Worm (Caenorhabditis elegans) whole organism, young adult: ENCODE data around the gene hpo-9.

Experiments
- B0019.2 ChIP-seq: fragments of 200-800 bp; sonication (Bioruptor generic); conservative IDR thresholded peaks from 2 replicates; pipeline ENCODE4 v1.3.6; 2022; ENCODE audit warnings: missing genetic modification reagents, missing genetic modification characterization, missing compliant biosample characterization
- Y53G8AR.9 ChIP-seq: fragments of 200-800 bp; sonication (Bioruptor generic); conservative IDR thresholded peaks from 2 replicates; pipeline ENCODE4 v1.3.6; 2022; ENCODE audit warnings: missing genetic modification reagents, missing genetic modification characterization, missing compliant biosample characterization
- ama-1 ChIP-seq, 3 experiments: fragments of 150-350 bp in 1 of 3; sonication (generic microtip) in 2 of 3; optimal IDR thresholded peaks; 2 replicates each; lab custom pipeline; 2014 to 2018; ENCODE audit warnings: missing biosample characterization in 2 of 3, missing genetic modification characterization in 2 of 3, missing genetic modification reagents in 2 of 3
- aptf-3 ChIP-seq: fragments of 200-800 bp; sonication (Bioruptor generic); IDR thresholded peaks from 2 replicates; pipeline ENCODE4 v1.3.6; 2022; ENCODE audit warnings: missing genetic modification characterization, missing compliant biosample characterization
- bed-1 ChIP-seq: fragments of 200-800 bp; sonication (Bioruptor generic); IDR thresholded peaks from 2 replicates; pipeline ENCODE4 v1.3.6; 2022; ENCODE audit warnings: missing genetic modification reagents, missing genetic modification characterization, missing compliant biosample characterization
- ceh-79 ChIP-seq: sonication (generic microtip); optimal IDR thresholded peaks from 2 replicates; lab custom pipeline; 2017; ENCODE audit warnings: mild to moderate bottlenecking, missing genetic modification characterization, missing compliant biosample characterization
- chd-7 ChIP-seq: sonication (generic microtip); optimal IDR thresholded peaks from 2 replicates; lab custom pipeline; 2016; ENCODE audit warnings: mild to moderate bottlenecking, missing genetic modification characterization, moderate library complexity, missing compliant biosample characterization
- nhr-80 ChIP-seq: sonication (generic microtip); optimal IDR thresholded peaks from 2 replicates; lab custom pipeline; 2016; ENCODE audit warnings: missing genetic modification characterization, missing compliant biosample characterization
- pha-4 ChIP-seq: fragments of 150-350 bp; sonication (generic microtip); optimal IDR thresholded peaks from 2 replicates; lab custom pipeline; 2014; ENCODE audit warnings: missing biosample characterization, missing genetic modification reagents, missing genetic modification characterization
- rcor-1 ChIP-seq: fragments of 200-800 bp; sonication (Bioruptor generic); IDR thresholded peaks from 2 replicates; pipeline ENCODE4 v1.3.6; 2022; ENCODE audit warnings: missing genetic modification reagents, missing genetic modification characterization, missing compliant biosample characterization
- rec-8 ChIP-seq, 2 experiments: sonication (generic microtip); optimal IDR thresholded peaks; 2 replicates each; lab custom pipeline; 2016; ENCODE audit warnings: mild to moderate bottlenecking in 2 of 2, missing genetic modification characterization in 2 of 2, missing genetic modification reagents in 2 of 2, missing genotype in 2 of 2, missing biosample characterization in 1 of 2, missing compliant biosample characterization in 1 of 2, moderate library complexity in 1 of 2

- TF ChIP-seq nhr-80 (tag; lab: Kevin White, UChicago) (peak; percentile 68), Y53G8AR.9 (GFP tag; lab: Robert Waterston, UW) (no peak), pha-4 (tag; lab: Kevin White, UChicago) (no peak), B0019.2 (GFP tag; lab: Robert Waterston, UW) (no peak), ceh-79 (tag; lab: Kevin White, UChicago) (no peak), bed-1 (GFP tag; lab: Robert Waterston, UW) (no peak), rcor-1 (GFP tag; lab: Robert Waterston, UW) (no peak), chd-7 (no peak), aptf-3 (GFP tag; lab: Robert Waterston, UW) (no peak), rec-8 (tag; optimal IDR thresholded peaks at IDR 0.05; lab: Kevin White, UChicago) (no peak), ama-1 (optimal IDR thresholded peaks at IDR 0.05; lab: Kevin White, UChicago) (no peak), ama-1 (GFP tag; optimal IDR thresholded peaks at IDR 0.05; lab: Kevin White, UChicago) (no peak)
Measured at ce11 chrV:7186599-7186998, 50.3 kb downstream of the hpo-9 start.
